Worm (Caenorhabditis elegans) whole organism, early embryonic: Measurements from ENCODE around the gene icln-1.

Experiments
- B0310.2 ChIP-seq: sonication (generic microtip); optimal IDR thresholded peaks from 2 replicates; lab custom pipeline; 2016; ENCODE audit warnings: mild to moderate bottlenecking, missing genetic modification characterization, missing compliant biosample characterization
- F13C5.2 ChIP-seq: sonication (generic microtip); optimal IDR thresholded peaks from 2 replicates; lab custom pipeline; 2017; ENCODE audit warnings: mild to moderate bottlenecking, missing genetic modification characterization, inconsistent platforms, missing compliant biosample characterization
- aly-1 ChIP-seq: sonication (generic microtip); optimal IDR thresholded peaks from 2 replicates; lab custom pipeline; 2016; ENCODE audit warnings: missing genetic modification characterization, missing compliant biosample characterization
- ama-1 ChIP-seq: fragments of 150-350 bp; optimal IDR thresholded peaks from 2 replicates; lab custom pipeline; 2014
- ceh-13 ChIP-seq: fragments of 200-800 bp; sonication (Bioruptor generic); optimal IDR thresholded peaks from 2 replicates; lab custom pipeline; 2018; ENCODE audit warnings: mild to moderate bottlenecking, missing genetic modification characterization, missing compliant biosample characterization
- ceh-36 ChIP-seq: sonication (generic microtip); optimal IDR thresholded peaks from 2 replicates; lab custom pipeline; 2016; ENCODE audit warnings: missing genetic modification characterization, inconsistent platforms, missing compliant biosample characterization
- ets-7 ChIP-seq: sonication (generic microtip); optimal IDR thresholded peaks from 2 replicates; lab custom pipeline; 2016; ENCODE audit warnings: missing genotype, missing genetic modification characterization, missing compliant biosample characterization
- flt-1 ChIP-seq: fragments of 200-800 bp; sonication (Bioruptor generic); IDR thresholded peaks from 2 replicates; pipeline ENCODE4 v1.3.6; 2022; ENCODE audit warnings: missing genetic modification characterization, missing compliant biosample characterization
- hmbx-1 ChIP-seq: sonication (generic microtip); optimal IDR thresholded peaks from 2 replicates; lab custom pipeline; 2016; ENCODE audit warnings: mild to moderate bottlenecking, missing genetic modification characterization, missing compliant biosample characterization
- hmg-4 ChIP-seq: fragments of 200-800 bp; sonication (Bioruptor generic); optimal IDR thresholded peaks from 2 replicates; lab custom pipeline; 2018; ENCODE audit warnings: mild to moderate bottlenecking, missing genetic modification characterization, missing compliant biosample characterization
- hnd-1 ChIP-seq: sonication (generic microtip); optimal IDR thresholded peaks from 2 replicates; lab custom pipeline; 2016; ENCODE audit warnings: missing genetic modification characterization, missing compliant biosample characterization
- pes-1 ChIP-seq: fragments of 200-800 bp; sonication (Bioruptor generic); IDR thresholded peaks from 2 replicates; pipeline ENCODE4 v1.3.6; 2022; ENCODE audit warnings: missing genetic modification reagents, missing genetic modification characterization, missing compliant biosample characterization
- scrt-1 ChIP-seq: fragments of 200-800 bp; sonication (Bioruptor generic); IDR thresholded peaks from 2 replicates; pipeline ENCODE4 v1.3.6; 2022; ENCODE audit warnings: missing genetic modification characterization, missing compliant biosample characterization
- sea-1 ChIP-seq: fragments of 200-800 bp; sonication (Bioruptor generic); conservative IDR thresholded peaks from 2 replicates; pipeline ENCODE4 v1.3.6; 2022; ENCODE audit warnings: missing genetic modification characterization, missing compliant biosample characterization
- tbx-11 ChIP-seq: fragments of 200-800 bp; sonication (Bioruptor generic); IDR thresholded peaks from 2 replicates; pipeline ENCODE4 v1.3.6; 2022; ENCODE audit warnings: missing genetic modification characterization, missing compliant biosample characterization
- tbx-37 ChIP-seq: fragments of 200-800 bp; sonication (Bioruptor generic); conservative IDR thresholded peaks from 2 replicates; pipeline ENCODE4 v1.3.6; 2022; ENCODE audit warnings: missing genetic modification reagents, missing genetic modification characterization, missing compliant biosample characterization
- tra-4 ChIP-seq: sonication (generic microtip); optimal IDR thresholded peaks from 2 replicates; lab custom pipeline; 2017; ENCODE audit warnings: missing genetic modification characterization, missing compliant biosample characterization

The icln-1 gene

DNA sequence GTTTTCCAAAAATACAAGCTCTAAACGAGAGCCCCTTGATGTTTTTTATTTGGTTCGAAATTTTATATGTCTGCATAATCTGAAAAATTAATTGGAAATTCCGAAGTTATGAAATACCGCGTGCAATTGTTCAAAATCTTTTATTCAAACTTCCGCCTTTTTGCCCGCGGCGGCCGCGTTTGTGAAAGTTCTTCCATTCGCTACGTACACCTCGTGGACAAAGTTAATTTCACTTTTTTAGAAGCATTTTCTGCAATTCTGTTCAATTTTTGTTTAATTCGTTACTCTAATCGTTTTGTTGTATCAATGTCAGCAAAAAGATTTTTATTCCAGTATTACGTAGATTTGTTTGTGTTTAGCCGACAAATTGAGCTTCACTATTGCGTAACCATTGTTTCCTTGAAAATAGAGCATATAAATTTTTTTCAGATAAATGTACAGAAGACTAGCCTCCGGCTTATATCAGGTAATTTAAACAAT, 21.2 kb downstream of the icln-1 start, which contains the start of gene mppb-1:
TSS of gene mppb-1 (plus strand) at position 430 of the 480 bp plus-strand sequence.
- TF ChIP-seq tbx-37 (GFP tag; lab: Robert Waterston, UW) (peak; percentile 73), F13C5.2 (peak; percentile 23), ceh-13 (GFP tag; lab: Kevin White, UChicago) (no peak), ets-7 (tag; lab: Kevin White, UChicago) (peak; percentile 25)

DNA sequence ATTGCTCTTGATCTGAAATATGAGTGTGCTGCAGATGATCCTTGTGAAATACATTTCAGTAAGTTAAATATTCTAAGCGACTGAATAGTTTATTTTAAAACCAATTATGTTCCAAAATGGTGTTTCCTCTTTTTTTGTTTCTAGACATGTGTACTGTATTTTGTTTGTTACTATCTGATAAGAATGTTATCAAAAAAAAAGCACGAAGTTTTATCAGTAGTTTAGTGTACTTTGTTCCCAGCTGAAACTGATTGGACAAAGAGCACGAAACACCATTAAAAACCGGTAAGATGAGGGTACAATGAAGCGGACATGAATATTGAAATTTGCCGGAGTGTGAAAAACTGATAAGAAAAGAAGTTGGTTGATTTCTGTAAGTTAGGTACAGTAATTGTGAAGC, 25.3 kb downstream of the icln-1 start:
- TF ChIP-seq tbx-11, result no peak
- TF ChIP-seq B0310.2 (tag; lab: Kevin White, UChicago), result no peak
- no peak for TF ChIP-seq tbx-37 (GFP tag; lab: Robert Waterston, UW)
- TF ChIP-seq ama-1, result no peak
- no peak for TF ChIP-seq aly-1 (tag; lab: Kevin White, UChicago)
- TF ChIP-seq pes-1, result no peak
- no peak for TF ChIP-seq ceh-13 (GFP tag; lab: Kevin White, UChicago)
- no peak for TF ChIP-seq tra-4
- no peak for TF ChIP-seq sea-1 (GFP tag; lab: Robert Waterston, UW)
- no peak for TF ChIP-seq hmbx-1 (tag; lab: Kevin White, UChicago)
- TF ChIP-seq flt-1 (GFP tag; lab: Robert Waterston, UW), result no peak

DNA sequence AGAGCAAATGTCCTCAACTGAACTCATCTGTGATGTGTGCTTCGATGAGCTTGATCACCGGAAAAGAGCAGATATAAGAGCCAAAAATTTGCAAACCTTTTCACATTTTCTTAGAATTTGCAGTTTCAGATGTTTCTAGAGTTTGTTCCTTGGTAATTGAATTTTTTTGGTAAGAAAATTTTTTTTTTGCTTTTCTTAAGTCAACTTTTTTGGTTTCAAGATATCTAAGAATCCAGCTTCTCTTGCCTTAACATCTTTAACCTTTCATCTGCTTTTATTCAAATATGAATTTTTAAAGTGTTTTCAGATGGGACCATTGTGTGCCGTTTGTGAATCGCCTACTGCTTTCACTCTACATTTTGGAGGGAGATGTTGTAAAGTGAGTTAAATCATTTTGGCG, 25.8 kb downstream of the icln-1 start, which contains the start of gene nhr-11:
TSS of gene nhr-11 (plus strand) at position 301 of the 400 bp plus-strand sequence.
- TF ChIP-seq tbx-37 (GFP tag; lab: Robert Waterston, UW) (no peak), tra-4 (no peak), hmbx-1 (tag; lab: Kevin White, UChicago) (no peak), pes-1 (no peak), aly-1 (tag; lab: Kevin White, UChicago) (no peak), hnd-1 (tag; lab: Kevin White, UChicago) (no peak), B0310.2 (tag; lab: Kevin White, UChicago) (no peak), hmg-4 (GFP tag; lab: Kevin White, UChicago) (no peak), ama-1 (no peak)

DNA sequence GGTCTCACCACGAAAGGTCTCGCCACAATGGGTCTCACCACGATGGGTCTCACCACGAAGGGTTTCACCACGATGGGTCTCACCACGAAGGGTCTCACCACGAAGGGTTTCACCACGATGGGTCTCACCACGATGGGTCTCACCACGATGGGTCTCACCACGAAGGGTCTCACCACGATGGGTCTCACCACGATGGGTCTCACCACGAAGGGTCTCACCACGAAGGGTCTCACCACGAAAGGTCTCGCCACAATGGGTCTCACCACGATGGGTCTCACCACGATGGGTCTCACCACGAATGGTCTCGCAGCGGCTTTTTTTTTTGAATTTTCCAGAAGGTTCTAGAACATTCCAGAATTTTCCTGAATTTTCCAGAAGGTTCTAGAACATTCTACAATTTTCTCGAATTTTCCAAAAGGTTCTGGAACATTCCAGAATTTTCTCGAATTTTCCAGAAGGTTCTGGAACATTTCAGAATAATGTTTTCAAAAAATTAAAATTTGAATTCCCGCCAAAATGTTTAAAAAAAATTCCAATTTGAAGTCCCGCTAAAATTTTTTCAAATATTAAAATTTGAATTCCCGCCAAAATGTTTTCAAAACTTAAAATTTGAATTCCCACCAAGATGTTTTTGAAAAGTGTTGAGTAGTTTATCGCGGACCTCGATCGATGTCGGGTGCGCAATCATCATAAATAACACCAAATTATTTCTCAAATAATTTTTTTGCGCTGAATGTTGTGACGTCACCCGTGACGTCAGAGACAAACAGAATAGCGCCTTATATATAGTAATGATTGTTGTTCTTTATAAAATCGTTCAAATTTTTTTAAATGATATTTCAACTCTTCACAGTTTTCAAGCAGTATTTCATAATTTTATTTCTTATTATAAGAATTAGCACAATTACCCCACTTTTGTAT, 27.9 kb downstream of the icln-1 start:
- TF ChIP-seq pes-1, result 0 out of 2 replicates have a peak, but pooled peaks have one; percentile 8

DNA sequence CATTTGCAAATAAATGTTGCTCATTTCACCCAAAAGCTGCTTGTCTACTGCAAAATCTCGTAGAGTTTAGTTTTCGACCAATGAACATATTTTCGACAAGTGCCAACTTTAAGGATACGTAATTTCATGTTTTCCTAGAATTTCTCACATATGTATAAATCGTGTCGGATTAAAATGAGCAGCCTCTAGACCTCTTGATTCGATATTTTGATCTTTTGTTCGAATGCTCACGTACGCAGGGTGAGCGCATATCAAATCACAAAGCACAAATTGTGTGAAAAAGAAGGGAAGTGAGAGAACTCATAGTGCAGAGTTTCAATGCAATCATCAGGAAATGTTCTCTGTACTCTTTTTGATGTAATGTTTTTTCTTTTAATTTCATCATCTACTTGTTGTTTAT, 31.9 kb downstream of the icln-1 start:
- TF ChIP-seq ceh-36 (tag; lab: Kevin White, UChicago) (no peak), scrt-1 (GFP tag; lab: Robert Waterston, UW) (no peak), flt-1 (GFP tag; lab: Robert Waterston, UW) (no peak), ceh-13 (GFP tag; lab: Kevin White, UChicago) (no peak), hmg-4 (GFP tag; lab: Kevin White, UChicago) (no peak), ets-7 (tag; lab: Kevin White, UChicago) (no peak), ama-1 (no peak), sea-1 (GFP tag; lab: Robert Waterston, UW) (no peak), F13C5.2 (no peak), hnd-1 (tag; lab: Kevin White, UChicago) (no peak), hmbx-1 (tag; lab: Kevin White, UChicago) (no peak), tbx-11 (no peak)

DNA sequence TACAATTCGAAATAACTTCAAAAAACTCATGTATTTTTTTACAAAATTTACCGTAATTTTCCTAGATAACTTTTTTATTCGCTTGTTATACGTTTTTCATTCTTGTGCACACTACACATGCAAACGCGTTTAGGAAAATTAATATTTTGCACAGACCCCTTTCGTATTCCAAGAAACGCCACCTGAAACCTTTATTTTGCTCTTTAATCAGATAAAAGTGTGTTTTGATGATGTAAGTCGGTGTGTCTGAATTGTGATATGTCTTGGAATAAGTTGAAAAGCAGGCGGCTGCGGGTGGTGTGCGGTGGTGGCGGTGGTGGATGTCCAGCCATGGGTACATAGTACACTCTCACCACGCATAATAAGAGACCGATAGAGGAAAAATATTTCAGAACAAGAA, 42.0 kb downstream of the icln-1 start:
- TF ChIP-seq tbx-11 (no peak), F13C5.2 (no peak), ama-1 (no peak), B0310.2 (tag; lab: Kevin White, UChicago) (no peak), ets-7 (tag; lab: Kevin White, UChicago) (no peak), tra-4 (no peak), aly-1 (tag; lab: Kevin White, UChicago) (no peak), scrt-1 (GFP tag; lab: Robert Waterston, UW) (no peak), hnd-1 (tag; lab: Kevin White, UChicago) (no peak), sea-1 (GFP tag; lab: Robert Waterston, UW) (no peak), hmbx-1 (tag; lab: Kevin White, UChicago) (no peak), ceh-36 (tag; lab: Kevin White, UChicago) (no peak), flt-1 (GFP tag; lab: Robert Waterston, UW) (no peak), hmg-4 (GFP tag; lab: Kevin White, UChicago) (no peak), pes-1 (no peak), tbx-37 (GFP tag; lab: Robert Waterston, UW) (no peak), ceh-13 (GFP tag; lab: Kevin White, UChicago) (no peak)

DNA sequence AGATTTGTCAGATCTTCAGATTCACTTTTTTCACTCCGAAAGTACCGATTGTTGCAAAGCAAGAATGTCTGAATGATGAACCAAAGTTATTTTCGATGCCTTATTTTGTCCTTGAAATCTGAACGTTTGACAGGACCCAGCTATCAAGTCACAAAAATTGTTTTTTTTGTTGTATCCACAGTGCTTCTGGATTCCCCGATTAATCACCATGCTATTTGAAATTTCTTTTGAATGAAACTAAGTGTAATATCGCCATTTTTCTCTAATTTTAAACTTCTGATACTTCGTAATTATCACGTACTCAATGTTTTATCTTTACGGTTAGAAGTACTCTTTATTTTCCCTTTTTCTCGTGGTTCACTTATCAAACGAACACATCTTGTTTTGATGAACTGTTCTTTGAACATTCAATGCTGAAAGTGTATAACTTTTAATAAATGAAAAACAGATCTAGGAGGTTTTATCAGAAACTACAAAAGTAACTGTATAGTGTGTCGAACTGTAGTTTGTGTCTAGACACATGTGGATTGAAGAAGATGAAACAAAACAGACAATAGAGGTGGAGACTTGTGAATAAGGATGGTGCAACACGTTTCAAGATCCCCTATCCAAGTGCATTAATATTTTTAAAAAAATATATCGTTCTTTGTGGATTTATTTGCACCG, 43.8 kb downstream of the icln-1 start:
- no peak for TF ChIP-seq ceh-36 (tag; lab: Kevin White, UChicago)
- TF ChIP-seq hmg-4 (GFP tag; lab: Kevin White, UChicago), result no peak
- no peak for TF ChIP-seq ceh-13 (GFP tag; lab: Kevin White, UChicago)
- no peak for TF ChIP-seq tbx-11
- no peak for TF ChIP-seq F13C5.2
- no peak for TF ChIP-seq ets-7 (tag; lab: Kevin White, UChicago)
- TF ChIP-seq tra-4, result no peak
- TF ChIP-seq hnd-1 (tag; lab: Kevin White, UChicago), result no peak
- no peak for TF ChIP-seq flt-1 (GFP tag; lab: Robert Waterston, UW)
- no peak for TF ChIP-seq pes-1
- no peak for TF ChIP-seq sea-1 (GFP tag; lab: Robert Waterston, UW)
